Fruit fly (Drosophila melanogaster) whole organism, prepupa: Measurements from ENCODE around the gene CG7029.

Experiments
- CG10631 ChIP-seq: fragments of 200-800 bp; sonication (Bioruptor generic); optimal IDR thresholded peaks from 2 replicates; lab custom pipeline; 2016; ENCODE audit warnings: missing biosample characterization, missing genetic modification characterization
- CG10669 ChIP-seq: fragments of 200-800 bp; sonication (Bioruptor generic); optimal IDR thresholded peaks from 3 replicates; lab custom pipeline; 2018; ENCODE audit warnings: missing biosample characterization, mild to moderate bottlenecking, missing genetic modification characterization, moderate library complexity
- CG11294 ChIP-seq: fragments of 200-800 bp; sonication (Bioruptor generic); IDR thresholded peaks from 2 replicates; pipeline ENCODE4 v1.3.6; 2022; ENCODE audit warnings: missing biosample characterization, missing genetic modification characterization
- CG11902 ChIP-seq: fragments of 200-800 bp; sonication (Bioruptor generic); optimal IDR thresholded peaks from 3 replicates; lab custom pipeline; 2016; ENCODE audit warnings: missing biosample characterization, missing genetic modification characterization
- CG15336 ChIP-seq: fragments of 200-800 bp; sonication (Bioruptor generic); IDR thresholded peaks from 2 replicates; pipeline ENCODE4 v1.3.6; 2022; ENCODE audit warnings: missing biosample characterization, missing genetic modification characterization
- CG1621 ChIP-seq: fragments of 200-800 bp; sonication (Bioruptor generic); optimal IDR thresholded peaks from 3 replicates; lab custom pipeline; 2018; ENCODE audit warnings: missing biosample characterization, mild to moderate bottlenecking, missing genetic modification characterization
- CG16779 ChIP-seq: fragments of 200-800 bp; sonication (Bioruptor generic); optimal IDR thresholded peaks from 3 replicates; lab custom pipeline; 2017; ENCODE audit warnings: missing biosample characterization, mild to moderate bottlenecking, missing genetic modification characterization
- CG3032 ChIP-seq: fragments of 200-800 bp; optimal IDR thresholded peaks from 2 replicates; lab custom pipeline; 2019; ENCODE audit warnings: missing biosample characterization, mild to moderate bottlenecking, missing genetic modification characterization, moderate library complexity
- CG31627 ChIP-seq: fragments of 200-800 bp; sonication (Bioruptor generic); optimal IDR thresholded peaks from 3 replicates; lab custom pipeline; 2016; ENCODE audit warnings: missing biosample characterization, missing genetic modification characterization
- CG32006 ChIP-seq: fragments of 200-800 bp; sonication (Bioruptor generic); optimal IDR thresholded peaks from 3 replicates; lab custom pipeline; 2017; ENCODE audit warnings: missing biosample characterization, mild to moderate bottlenecking, missing genetic modification characterization
- CG34406 ChIP-seq: fragments of 200-800 bp; sonication (Bioruptor generic); optimal IDR thresholded peaks from 3 replicates; lab custom pipeline; 2016; ENCODE audit warnings: missing biosample characterization, missing genetic modification characterization
- CG3919 ChIP-seq: fragments of 200-800 bp; sonication (Bioruptor generic); optimal IDR thresholded peaks from 3 replicates; lab custom pipeline; 2016; ENCODE audit warnings: missing biosample characterization, missing genetic modification characterization
- CG6163 ChIP-seq: fragments of 200-800 bp; sonication (Bioruptor generic); IDR thresholded peaks from 3 replicates; pipeline ENCODE4 v1.3.6; 2022; ENCODE audit warnings: missing biosample characterization, missing genetic modification characterization
- CG6276 ChIP-seq: fragments of 200-800 bp; sonication (Bioruptor generic); optimal IDR thresholded peaks from 2 replicates; lab custom pipeline; 2017; ENCODE audit warnings: missing biosample characterization, mild to moderate bottlenecking, missing genetic modification characterization
- CG6792 ChIP-seq: fragments of 200-800 bp; sonication (Bioruptor generic); optimal IDR thresholded peaks from 3 replicates; lab custom pipeline; 2016; ENCODE audit warnings: missing biosample characterization, missing genetic modification characterization
- CG6854 ChIP-seq: fragments of 200-800 bp; sonication (Bioruptor generic); optimal IDR thresholded peaks from 2 replicates; lab custom pipeline; 2017; ENCODE audit warnings: missing biosample characterization, mild to moderate bottlenecking, missing genetic modification characterization
- CG7368 ChIP-seq: fragments of 200-800 bp; sonication (Bioruptor generic); optimal IDR thresholded peaks from 3 replicates; lab custom pipeline; 2016; ENCODE audit warnings: missing biosample characterization, missing genetic modification characterization
- CG8119 ChIP-seq: fragments of 200-800 bp; sonication (Bioruptor generic); IDR thresholded peaks from 3 replicates; pipeline ENCODE4 v1.3.6; 2022; ENCODE audit warnings: missing biosample characterization, missing genetic modification characterization
- CG8632 ChIP-seq: fragments of 200-800 bp; sonication (Bioruptor generic); optimal IDR thresholded peaks from 3 replicates; lab custom pipeline; 2016; ENCODE audit warnings: missing biosample characterization, missing genetic modification characterization
- Eip75B ChIP-seq: fragments of 200-800 bp; sonication (Bioruptor generic); optimal IDR thresholded peaks from 3 replicates; lab custom pipeline; 2016; ENCODE audit warnings: missing biosample characterization, missing genetic modification characterization
- Eip78C ChIP-seq: fragments of 200-800 bp; sonication (Bioruptor generic); peaks from one replicate; lab custom pipeline; 2016; ENCODE audit warnings: missing biosample characterization, missing genetic modification characterization
- Ets21C ChIP-seq: fragments of 200-800 bp; sonication (Bioruptor generic); optimal IDR thresholded peaks from 3 replicates; lab custom pipeline; 2016; ENCODE audit warnings: missing biosample characterization, missing genetic modification characterization
- Hr38 ChIP-seq: sonication (Bioruptor generic); optimal IDR thresholded peaks from 2 replicates; lab custom pipeline; 2016; ENCODE audit warnings: missing biosample characterization, missing genetic modification characterization
- Hr39 ChIP-seq: fragments of 200-800 bp; sonication (Bioruptor generic); optimal IDR thresholded peaks from 2 replicates; lab custom pipeline; 2016; ENCODE audit warnings: missing biosample characterization, missing genetic modification characterization
- Hr4 ChIP-seq: fragments of 200-800 bp; sonication (Bioruptor generic); optimal IDR thresholded peaks from 3 replicates; lab custom pipeline; 2016; ENCODE audit warnings: missing biosample characterization, missing genetic modification characterization
- Met ChIP-seq: fragments of 200-800 bp; sonication (Bioruptor generic); optimal IDR thresholded peaks from 3 replicates; lab custom pipeline; 2016; ENCODE audit warnings: missing biosample characterization, missing genetic modification characterization
- OdsH ChIP-seq: fragments of 200-800 bp; sonication (Bioruptor generic); optimal IDR thresholded peaks from 3 replicates; lab custom pipeline; 2016; ENCODE audit warnings: missing biosample characterization, missing genetic modification characterization
- Smox ChIP-seq: fragments of 200-800 bp; sonication (Bioruptor generic); optimal IDR thresholded peaks from 3 replicates; lab custom pipeline; 2016; ENCODE audit warnings: missing biosample characterization, missing genetic modification characterization
- Sox102F ChIP-seq: fragments of 200-800 bp; sonication (Bioruptor generic); optimal IDR thresholded peaks from 2 replicates; lab custom pipeline; 2016; ENCODE audit warnings: missing biosample characterization, mild to moderate bottlenecking, missing genetic modification characterization
- Sox14 ChIP-seq: fragments of 200-800 bp; sonication (Bioruptor generic); optimal IDR thresholded peaks from 3 replicates; lab custom pipeline; 2016; ENCODE audit warnings: missing biosample characterization, missing genetic modification characterization
- Sox15 ChIP-seq: fragments of 200-800 bp; sonication (Bioruptor generic); optimal IDR thresholded peaks from 3 replicates; lab custom pipeline; 2016; ENCODE audit warnings: missing biosample characterization, missing genetic modification characterization
- cyc ChIP-seq: fragments of 200-800 bp; sonication (Bioruptor generic); optimal IDR thresholded peaks from 3 replicates; lab custom pipeline; 2016; ENCODE audit warnings: missing biosample characterization, missing genetic modification characterization
- eg ChIP-seq: fragments of 200-800 bp; sonication (Bioruptor generic); IDR thresholded peaks from 3 replicates; pipeline ENCODE4 v1.3.6; 2022; ENCODE audit warnings: missing biosample characterization, missing genetic modification characterization
- esn ChIP-seq: fragments of 200-800 bp; sonication (Bioruptor generic); optimal IDR thresholded peaks from 2 replicates; lab custom pipeline; 2016; ENCODE audit warnings: missing biosample characterization, mild to moderate bottlenecking, missing genetic modification characterization, moderate library complexity
- pdm3 ChIP-seq: fragments of 200-800 bp; sonication (Bioruptor generic); optimal IDR thresholded peaks from 3 replicates; lab custom pipeline; 2016; ENCODE audit warnings: missing biosample characterization, missing genetic modification characterization
- salr ChIP-seq, 2 experiments: fragments of 200-800 bp; sonication (Bioruptor generic); optimal IDR thresholded peaks; 3 replicates each; lab custom pipeline; 2016 to 2018; ENCODE audit warnings: missing biosample characterization in 2 of 2, missing genetic modification characterization in 2 of 2, mild to moderate bottlenecking in 1 of 2
- svp ChIP-seq: fragments of 200-800 bp; sonication (Bioruptor generic); peaks from one replicate; lab custom pipeline; 2016; ENCODE audit warnings: missing biosample characterization, missing genetic modification characterization

CG7029 gene

dm6 chr3R:22733751-22734150, 16.9 kb upstream of the CG7029 start, which contains the start of gene Takl2:
TSS of gene Takl2 (minus strand) at chr3R:22733851.
- no peak for TF ChIP-seq CG11294
- no peak for TF ChIP-seq eg
- no peak for TF ChIP-seq OdsH (GFP tag; lab: Kevin White, UChicago)
- TF ChIP-seq Hr39 (GFP tag; lab: Kevin White, UChicago): no peak
- no peak for TF ChIP-seq Eip78C (GFP tag; lab: Kevin White, UChicago)
- TF ChIP-seq salr (GFP tag; optimal IDR thresholded peaks at IDR 0.05; lab: Kevin White, UChicago): no peak
- TF ChIP-seq Hr38 (GFP tag; lab: Kevin White, UChicago): no peak
- no peak for TF ChIP-seq CG10631 (GFP tag; lab: Kevin White, UChicago)
- no peak for TF ChIP-seq pdm3
- TF ChIP-seq CG11902: no peak
- no peak for TF ChIP-seq svp
- no peak for TF ChIP-seq CG10669 (GFP tag; lab: Kevin White, UChicago)
- TF ChIP-seq Sox15 (GFP tag; lab: Kevin White, UChicago): no peak
- TF ChIP-seq CG8119 (GFP tag; lab: Robert Waterston, UW): no peak
- TF ChIP-seq CG6792 (GFP tag; lab: Kevin White, UChicago): no peak
- no peak for TF ChIP-seq CG3919 (GFP tag; lab: Kevin White, UChicago)
- no peak for TF ChIP-seq Hr4 (GFP tag; lab: Kevin White, UChicago)
- TF ChIP-seq CG8632 (GFP tag; lab: Kevin White, UChicago): no peak
- TF ChIP-seq, all 60 proteins: peak for 0

- TF ChIP-seq Hr38 (GFP tag; lab: Kevin White, UChicago) (no peak), Eip75B (GFP tag; lab: Kevin White, UChicago) (no peak), CG7368 (GFP tag; lab: Kevin White, UChicago) (no peak), CG6276 (GFP tag; lab: Kevin White, UChicago) (no peak), Sox14 (GFP tag; lab: Kevin White, UChicago) (no peak), Smox (GFP tag; lab: Kevin White, UChicago) (no peak), CG15336 (GFP tag; lab: Robert Waterston, UW) (no peak), Met (GFP tag; lab: Kevin White, UChicago) (no peak), CG6163 (GFP tag; lab: Robert Waterston, UW) (no peak), CG3032 (tag; lab: Kevin White, UChicago) (no peak), Eip78C (GFP tag; lab: Kevin White, UChicago) (no peak), CG34406 (GFP tag; lab: Kevin White, UChicago) (no peak), esn (GFP tag; lab: Kevin White, UChicago) (no peak), CG10631 (GFP tag; lab: Kevin White, UChicago) (no peak), CG16779 (tag; lab: Kevin White, UChicago) (no peak), Hr39 (GFP tag; lab: Kevin White, UChicago) (no peak)
Observed at dm6 chr3R:22740930-22741329, 9.8 kb upstream of the CG7029 start, which contains the start of the genes Dcr-1 and CG6985. TSS of gene Dcr-1 (minus strand) at chr3R:22741091. TSS of gene CG6985 (plus strand) at chr3R:22741150.

DNA sequence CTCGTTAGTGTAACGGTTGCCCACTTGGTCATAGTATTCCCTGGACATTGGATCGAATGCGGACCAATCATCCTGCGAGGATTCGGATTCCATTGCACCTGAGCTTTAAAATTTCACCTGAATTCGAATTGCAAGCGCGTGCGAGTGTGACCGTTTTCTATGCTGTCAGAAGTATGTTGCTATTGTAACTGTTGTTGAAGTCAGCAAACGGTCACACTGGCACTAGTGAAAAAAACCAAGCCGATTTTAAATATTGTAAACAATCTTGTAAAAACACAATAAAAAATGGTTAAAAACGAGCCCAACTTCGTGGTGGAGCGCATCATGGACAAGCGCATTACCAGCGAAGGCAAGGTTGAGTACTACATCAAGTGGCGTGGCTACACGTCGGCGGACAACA, 5.3 kb upstream of the CG7029 start, which contains the start of the genes vret and HP1c:
Gene vret, minus strand, starts transcription at position 150 of the 400 bp plus-strand sequence.
Gene HP1c, plus strand, starts transcription at position 189 of the 400 bp plus-strand sequence.
- TF ChIP-seq CG6854 (GFP tag; lab: Kevin White, UChicago) (no peak), CG11294 (no peak), Ets21C (GFP tag; lab: Kevin White, UChicago) (no peak), CG31627 (GFP tag; lab: Kevin White, UChicago) (no peak), CG8632 (GFP tag; lab: Kevin White, UChicago) (no peak), CG6163 (GFP tag; lab: Robert Waterston, UW) (no peak), pdm3 (no peak), cyc (no peak)

DNA sequence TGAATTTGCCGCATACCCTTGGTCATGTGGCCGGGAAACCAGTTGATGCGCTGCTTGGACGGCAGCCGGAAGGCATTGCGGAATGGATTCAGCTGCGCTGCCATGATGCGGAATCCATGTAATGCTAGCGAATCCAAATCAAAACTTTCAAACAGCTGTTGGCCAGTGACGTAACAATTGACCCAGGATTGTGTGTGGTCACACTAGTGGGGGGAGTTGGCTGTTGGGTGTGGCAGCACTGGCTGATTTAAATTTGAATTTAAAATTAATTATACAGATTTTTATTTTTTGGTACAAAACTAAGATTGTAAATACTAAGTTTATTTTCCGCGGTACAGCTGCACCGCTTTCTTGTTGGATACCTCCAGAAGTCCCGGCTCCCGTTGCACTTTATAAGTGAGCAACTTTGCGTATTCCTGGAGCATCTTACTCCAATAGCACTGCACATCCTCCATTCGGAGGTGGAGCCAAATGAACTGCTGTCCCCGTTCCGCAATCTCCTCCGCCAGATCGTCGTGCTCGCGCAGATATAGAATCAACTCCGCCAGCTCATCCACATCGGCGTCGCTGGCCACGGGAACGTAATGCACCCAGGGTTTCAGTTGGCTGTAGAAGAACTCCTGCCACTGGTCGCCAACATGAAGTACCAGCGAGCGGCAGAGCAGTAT, 3.1 kb upstream of the CG7029 start, which contains the start of gene CG17141:
Gene CG17141, minus strand, starts transcription at position 177 of the 668 bp plus-strand sequence.
- TF ChIP-seq CG31627 (GFP tag; lab: Kevin White, UChicago) (no peak), CG32006 (GFP tag; lab: Kevin White, UChicago) (no peak), Sox102F (GFP tag; lab: Kevin White, UChicago) (no peak), CG1621 (tag; lab: Kevin White, UChicago) (no peak)
